Worm (Caenorhabditis elegans) whole organism, early embryonic: Measurements from ENCODE around the gene tomm-20.
A peak's percentile ranks its signal among the peaks of the same experiment; 100 is the strongest.

Source experiments
- B0310.2 ChIP-seq: sonication (generic microtip); optimal IDR thresholded peaks from 2 replicates; lab custom pipeline; 2016; ENCODE audit warnings: mild to moderate bottlenecking, missing genetic modification characterization, missing compliant biosample characterization
- F13C5.2 ChIP-seq: sonication (generic microtip); optimal IDR thresholded peaks from 2 replicates; lab custom pipeline; 2017; ENCODE audit warnings: mild to moderate bottlenecking, missing genetic modification characterization, inconsistent platforms, missing compliant biosample characterization
- aly-1 ChIP-seq: sonication (generic microtip); optimal IDR thresholded peaks from 2 replicates; lab custom pipeline; 2016; ENCODE audit warnings: missing genetic modification characterization, missing compliant biosample characterization
- ama-1 ChIP-seq: fragments of 150-350 bp; optimal IDR thresholded peaks from 2 replicates; lab custom pipeline; 2014
- ceh-13 ChIP-seq: fragments of 200-800 bp; sonication (Bioruptor generic); optimal IDR thresholded peaks from 2 replicates; lab custom pipeline; 2018; ENCODE audit warnings: mild to moderate bottlenecking, missing genetic modification characterization, missing compliant biosample characterization
- ceh-36 ChIP-seq: sonication (generic microtip); optimal IDR thresholded peaks from 2 replicates; lab custom pipeline; 2016; ENCODE audit warnings: missing genetic modification characterization, inconsistent platforms, missing compliant biosample characterization
- ets-7 ChIP-seq: sonication (generic microtip); optimal IDR thresholded peaks from 2 replicates; lab custom pipeline; 2016; ENCODE audit warnings: missing genotype, missing genetic modification characterization, missing compliant biosample characterization
- flt-1 ChIP-seq: fragments of 200-800 bp; sonication (Bioruptor generic); IDR thresholded peaks from 2 replicates; pipeline ENCODE4 v1.3.6; 2022; ENCODE audit warnings: missing genetic modification characterization, missing compliant biosample characterization
- hmbx-1 ChIP-seq: sonication (generic microtip); optimal IDR thresholded peaks from 2 replicates; lab custom pipeline; 2016; ENCODE audit warnings: mild to moderate bottlenecking, missing genetic modification characterization, missing compliant biosample characterization
- hmg-4 ChIP-seq: fragments of 200-800 bp; sonication (Bioruptor generic); optimal IDR thresholded peaks from 2 replicates; lab custom pipeline; 2018; ENCODE audit warnings: mild to moderate bottlenecking, missing genetic modification characterization, missing compliant biosample characterization
- hnd-1 ChIP-seq: sonication (generic microtip); optimal IDR thresholded peaks from 2 replicates; lab custom pipeline; 2016; ENCODE audit warnings: missing genetic modification characterization, missing compliant biosample characterization
- pes-1 ChIP-seq: fragments of 200-800 bp; sonication (Bioruptor generic); IDR thresholded peaks from 2 replicates; pipeline ENCODE4 v1.3.6; 2022; ENCODE audit warnings: missing genetic modification reagents, missing genetic modification characterization, missing compliant biosample characterization
- scrt-1 ChIP-seq: fragments of 200-800 bp; sonication (Bioruptor generic); IDR thresholded peaks from 2 replicates; pipeline ENCODE4 v1.3.6; 2022; ENCODE audit warnings: missing genetic modification characterization, missing compliant biosample characterization
- sea-1 ChIP-seq: fragments of 200-800 bp; sonication (Bioruptor generic); conservative IDR thresholded peaks from 2 replicates; pipeline ENCODE4 v1.3.6; 2022; ENCODE audit warnings: missing genetic modification characterization, missing compliant biosample characterization
- tbx-11 ChIP-seq: fragments of 200-800 bp; sonication (Bioruptor generic); IDR thresholded peaks from 2 replicates; pipeline ENCODE4 v1.3.6; 2022; ENCODE audit warnings: missing genetic modification characterization, missing compliant biosample characterization
- tbx-37 ChIP-seq: fragments of 200-800 bp; sonication (Bioruptor generic); conservative IDR thresholded peaks from 2 replicates; pipeline ENCODE4 v1.3.6; 2022; ENCODE audit warnings: missing genetic modification reagents, missing genetic modification characterization, missing compliant biosample characterization
- tra-4 ChIP-seq: sonication (generic microtip); optimal IDR thresholded peaks from 2 replicates; lab custom pipeline; 2017; ENCODE audit warnings: missing genetic modification characterization, missing compliant biosample characterization

The tomm-20 gene

DNA sequence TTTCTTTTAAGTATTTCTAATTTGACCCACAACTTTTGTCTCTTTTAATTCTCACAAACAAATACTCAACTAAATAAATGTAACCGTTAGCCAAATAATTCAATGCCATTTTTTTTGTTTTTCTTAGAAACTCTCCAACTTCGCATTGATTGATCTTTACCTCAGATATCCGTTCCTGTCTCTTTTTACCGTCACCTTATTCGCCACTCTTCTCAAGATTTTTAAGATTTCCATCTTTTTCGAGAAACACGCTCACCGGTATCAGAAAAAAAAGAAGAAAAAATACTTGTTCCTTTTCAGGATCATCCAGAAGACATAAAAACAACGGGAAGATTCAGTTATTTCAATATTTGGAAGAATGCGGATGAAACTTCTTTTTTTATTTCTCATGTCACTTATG is 15.1 kb upstream of the tomm-20 start, which contains the start of gene F23H12.5:
F23H12.5 (plus strand) TSS at position 301 of the 400 bp plus-strand sequence.
- TF ChIP-seq ama-1 (lab: Kevin White, UChicago) (no peak), tbx-37 (GFP tag; lab: Robert Waterston, UW) (no peak), ceh-13 (no peak), scrt-1 (GFP tag; lab: Robert Waterston, UW) (no peak), aly-1 (tag; lab: Kevin White, UChicago) (no peak), hmg-4 (GFP tag; lab: Kevin White, UChicago) (no peak), tbx-11 (GFP tag; lab: Robert Waterston, UW) (no peak), F13C5.2 (tag; lab: Kevin White, UChicago) (no peak), sea-1 (GFP tag; lab: Robert Waterston, UW) (no peak), ceh-36 (no peak), ets-7 (no peak), B0310.2 (tag; lab: Kevin White, UChicago) (no peak), tra-4 (tag; lab: Kevin White, UChicago) (no peak), hnd-1 (tag; lab: Kevin White, UChicago) (no peak), pes-1 (GFP tag; lab: Robert Waterston, UW) (no peak), flt-1 (no peak), hmbx-1 (no peak)

DNA sequence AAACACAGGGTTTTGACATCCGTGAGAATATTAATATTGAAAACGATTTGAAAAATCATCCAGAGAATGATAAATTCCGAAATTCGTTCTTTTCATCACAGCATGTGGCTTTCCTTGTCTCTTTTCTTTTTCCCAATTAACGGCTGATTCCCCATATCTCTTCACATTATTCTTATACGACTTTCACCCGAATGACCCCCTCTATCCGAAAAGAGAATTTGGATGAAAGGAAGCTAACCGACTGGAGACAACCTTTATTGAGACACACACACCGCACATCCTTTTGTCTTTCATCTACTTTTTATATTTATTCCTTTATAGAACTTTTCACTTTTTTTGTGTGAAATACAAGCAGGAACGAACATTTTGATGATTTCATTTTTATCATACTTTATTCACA is 14.4 kb upstream of the tomm-20 start:
- TF ChIP-seq hmg-4 (GFP tag; lab: Kevin White, UChicago) (no peak), aly-1 (tag; lab: Kevin White, UChicago) (no peak), ama-1 (lab: Kevin White, UChicago) (no peak), ceh-36 (no peak), hnd-1 (tag; lab: Kevin White, UChicago) (no peak), sea-1 (GFP tag; lab: Robert Waterston, UW) (no peak), scrt-1 (GFP tag; lab: Robert Waterston, UW) (no peak), ceh-13 (no peak), B0310.2 (tag; lab: Kevin White, UChicago) (no peak), flt-1 (no peak), ets-7 (no peak), pes-1 (GFP tag; lab: Robert Waterston, UW) (no peak), tra-4 (tag; lab: Kevin White, UChicago) (no peak), tbx-11 (GFP tag; lab: Robert Waterston, UW) (no peak), hmbx-1 (no peak), tbx-37 (GFP tag; lab: Robert Waterston, UW) (no peak), F13C5.2 (tag; lab: Kevin White, UChicago) (no peak)

DNA sequence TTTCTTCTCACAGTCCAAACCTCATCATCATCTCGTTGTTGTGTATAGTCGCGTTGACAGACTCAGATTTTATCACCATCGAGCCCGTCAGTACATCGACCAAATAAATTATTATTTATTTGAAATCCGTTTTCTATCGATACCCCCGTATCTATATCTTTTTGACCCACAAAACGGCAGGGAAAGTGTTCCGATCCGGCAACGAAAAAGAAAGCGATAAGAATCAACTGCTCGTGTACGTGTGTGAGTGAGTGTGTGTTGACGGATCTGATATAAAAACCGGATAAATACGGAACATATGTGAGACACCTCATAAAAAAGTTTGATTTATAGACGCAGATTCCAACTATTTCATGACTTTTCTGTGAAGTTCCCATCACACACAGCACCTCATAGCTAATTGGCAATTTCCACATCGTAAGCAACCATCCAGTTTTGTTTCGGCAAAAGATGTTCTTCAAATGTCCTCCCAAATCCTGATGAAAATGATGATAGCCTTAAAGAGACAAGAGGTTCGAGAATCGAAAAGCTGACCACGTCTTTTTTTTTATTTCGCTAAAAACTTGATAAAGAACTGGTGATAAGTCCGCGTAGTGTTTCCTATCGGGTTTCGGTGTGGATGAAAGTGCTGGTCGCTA is 11.0 kb upstream of the tomm-20 start:
- TF ChIP-seq tbx-11 (GFP tag; lab: Robert Waterston, UW) (no peak), flt-1 (no peak), tbx-37 (GFP tag; lab: Robert Waterston, UW) (no peak), B0310.2 (tag; lab: Kevin White, UChicago) (no peak), hmbx-1 (no peak), pes-1 (GFP tag; lab: Robert Waterston, UW) (no peak), tra-4 (tag; lab: Kevin White, UChicago) (no peak), sea-1 (GFP tag; lab: Robert Waterston, UW) (no peak), ceh-36 (no peak), F13C5.2 (tag; lab: Kevin White, UChicago) (no peak), hnd-1 (tag; lab: Kevin White, UChicago) (no peak), ets-7 (no peak), ama-1 (lab: Kevin White, UChicago) (no peak), scrt-1 (GFP tag; lab: Robert Waterston, UW) (no peak), aly-1 (tag; lab: Kevin White, UChicago) (no peak), ceh-13 (no peak), hmg-4 (GFP tag; lab: Kevin White, UChicago) (no peak)

DNA sequence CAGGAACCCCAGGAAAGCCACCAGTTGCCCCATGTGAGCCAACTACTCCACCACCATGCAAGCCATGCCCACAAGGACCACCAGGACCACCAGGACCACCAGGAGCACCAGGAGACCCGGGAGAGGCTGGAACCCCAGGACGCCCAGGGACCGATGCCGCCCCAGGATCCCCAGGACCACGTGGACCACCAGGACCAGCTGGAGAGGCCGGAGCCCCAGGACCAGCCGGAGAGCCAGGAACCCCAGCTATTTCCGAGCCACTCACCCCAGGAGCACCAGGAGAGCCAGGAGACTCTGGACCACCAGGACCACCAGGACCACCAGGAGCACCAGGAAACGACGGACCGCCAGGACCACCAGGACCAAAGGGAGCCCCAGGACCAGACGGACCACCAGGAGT is 10.2 kb upstream of the tomm-20 start:
- TF ChIP-seq sea-1 (GFP tag; lab: Robert Waterston, UW) (no peak), tbx-37 (GFP tag; lab: Robert Waterston, UW) (no peak), scrt-1 (GFP tag; lab: Robert Waterston, UW) (0 out of 2 replicates have a peak, but pooled peaks have one; percentile 5), hmg-4 (GFP tag; lab: Kevin White, UChicago) (no peak), F13C5.2 (tag; lab: Kevin White, UChicago) (no peak), flt-1 (no peak), ceh-36 (no peak), B0310.2 (tag; lab: Kevin White, UChicago) (peak; percentile 19), pes-1 (GFP tag; lab: Robert Waterston, UW) (peak; percentile 21; the same call in 1 of the 2 replicates), ama-1 (lab: Kevin White, UChicago) (no peak), hnd-1 (tag; lab: Kevin White, UChicago) (no peak), tbx-11 (GFP tag; lab: Robert Waterston, UW) (no peak; the same call in 1 of the 2 replicates), ceh-13 (no peak), aly-1 (tag; lab: Kevin White, UChicago) (peak; percentile 10), hmbx-1 (no peak), tra-4 (tag; lab: Kevin White, UChicago) (no peak)

DNA sequence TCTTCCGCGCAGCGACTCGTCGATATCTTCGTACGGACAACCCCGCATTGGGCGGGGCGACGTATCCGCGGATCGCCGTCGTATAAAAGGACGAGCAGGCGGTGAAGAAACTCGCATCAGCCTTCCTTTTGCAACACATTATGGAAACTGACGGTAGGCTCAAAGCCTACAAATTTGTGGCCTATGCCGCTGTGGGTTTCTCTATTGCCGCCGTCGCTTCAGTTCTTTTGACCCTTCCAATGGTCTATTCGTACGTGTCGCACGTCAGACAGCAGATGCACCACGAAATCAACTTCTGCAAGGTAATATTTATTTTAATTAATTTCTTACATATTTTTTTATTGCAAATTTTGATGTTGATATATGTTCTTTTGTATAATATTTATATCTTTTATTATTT is 9.6 kb upstream of the tomm-20 start:
- TF ChIP-seq ama-1 (lab: Kevin White, UChicago) (peak; percentile 8), sea-1 (GFP tag; lab: Robert Waterston, UW) (no peak)

DNA sequence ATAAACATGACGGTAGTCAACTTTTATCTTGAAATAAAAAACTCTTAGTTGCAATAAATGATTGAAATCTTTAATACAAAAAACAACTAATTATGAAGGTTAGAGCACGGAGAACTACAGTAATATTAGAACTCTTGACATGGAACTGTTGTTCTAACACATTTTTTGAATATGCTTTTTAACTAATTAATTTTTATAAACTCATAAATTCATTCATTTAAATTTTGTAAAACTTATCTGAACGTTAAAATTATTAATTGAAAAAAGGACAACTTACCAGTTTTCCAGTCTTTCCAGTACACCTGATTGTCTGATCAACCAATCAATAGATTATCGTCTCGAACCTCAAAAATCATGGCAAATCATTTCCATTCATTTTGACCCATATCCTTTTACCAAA is 9.2 kb upstream of the tomm-20 start, which contains the start of gene sqt-3:
sqt-3 (plus strand) TSS at position 301 of the 400 bp plus-strand sequence.
- TF ChIP-seq ceh-13: no peak
- TF ChIP-seq hnd-1 (tag; lab: Kevin White, UChicago): no peak
- TF ChIP-seq hmg-4 (GFP tag; lab: Kevin White, UChicago): no peak
- no peak for TF ChIP-seq ets-7
- no peak for TF ChIP-seq B0310.2 (tag; lab: Kevin White, UChicago)
- TF ChIP-seq scrt-1 (GFP tag; lab: Robert Waterston, UW): no peak
- no peak for TF ChIP-seq ceh-36
- TF ChIP-seq ama-1 (lab: Kevin White, UChicago): no peak
- no peak for TF ChIP-seq aly-1 (tag; lab: Kevin White, UChicago)
- TF ChIP-seq tbx-37 (GFP tag; lab: Robert Waterston, UW): no peak
- TF ChIP-seq flt-1: no peak
- no peak for TF ChIP-seq tra-4 (tag; lab: Kevin White, UChicago)
- no peak for TF ChIP-seq F13C5.2 (tag; lab: Kevin White, UChicago)
- TF ChIP-seq pes-1 (GFP tag; lab: Robert Waterston, UW): no peak
- TF ChIP-seq sea-1 (GFP tag; lab: Robert Waterston, UW): no peak
- no peak for TF ChIP-seq hmbx-1
- no peak for TF ChIP-seq tbx-11 (GFP tag; lab: Robert Waterston, UW)
